Fruit fly (Drosophila melanogaster) whole organism, wandering third instar larva: Measurements from ENCODE around the gene CG40472.
A peak's percentile ranks its signal among the peaks of the same experiment; 100 is the strongest.

Source experiments
- Abd-B ChIP-seq: fragments of >200 bp; optimal IDR thresholded peaks from 2 replicates; lab custom pipeline; 2017; ENCODE audit warnings: missing biosample characterization, missing genetic modification characterization
- CrebA ChIP-seq: fragments of 200-800 bp; sonication (Bioruptor generic); optimal IDR thresholded peaks from 2 replicates; lab custom pipeline; 2016; ENCODE audit warnings: missing biosample characterization, mild to moderate bottlenecking, missing genetic modification characterization, borderline replicate concordance
- N ChIP-seq: fragments of >200 bp; optimal IDR thresholded peaks from 2 replicates; lab custom pipeline; 2018; ENCODE audit warnings: missing biosample characterization, missing external identifiers, missing genetic modification characterization
- br ChIP-seq: fragments of 200-800 bp; sonication (Bioruptor generic); optimal IDR thresholded peaks from 2 replicates; lab custom pipeline; 2016; ENCODE audit warnings: missing biosample characterization, missing genetic modification characterization
- sage ChIP-seq: fragments of 200-800 bp; sonication (Bioruptor generic); optimal IDR thresholded peaks from 2 replicates; lab custom pipeline; 2016; ENCODE audit warnings: missing biosample characterization, mild to moderate bottlenecking, missing genetic modification characterization

dm6 chr3L:24975839-24976380, 49.0 kb downstream of the CG40472 start, which contains the start of gene ND-AGGG:
- TF ChIP-seq br = no peak
- peak; percentile 78 for TF ChIP-seq N
- TF ChIP-seq sage (GFP tag; lab: Kevin White, UChicago) = no peak
- TF ChIP-seq CrebA (GFP tag; lab: Kevin White, UChicago) = no peak
- TF ChIP-seq Abd-B = no peak
